Worm (Caenorhabditis elegans): ENCODE data around the gene swt-5.

swt-5 gene

ce11 chrV:9491440-9492160 lies 9.6 kb upstream of the swt-5 start, which contains the start of gene K06A4.7:
Gene K06A4.7, minus strand, starts transcription at chrV:9491490.
- TF ChIP-seq scrt-1 (GFP tag; IDR thresholded peaks at IDR 0.05) (no peak), B0310.2 (tag; optimal IDR thresholded peaks at IDR 0.05) (no peak), hnd-1 (tag; optimal IDR thresholded peaks at IDR 0.05) (no peak), tbx-37 (GFP tag; conservative IDR thresholded peaks at IDR 0.05) (no peak), ama-1 (optimal IDR thresholded peaks at IDR 0.05) (no peak), ceh-36 (tag; optimal IDR thresholded peaks at IDR 0.05) (no peak), F13C5.2 (tag; optimal IDR thresholded peaks at IDR 0.05) (no peak), hmbx-1 (tag; optimal IDR thresholded peaks at IDR 0.05) (no peak), ceh-13 (GFP tag; optimal IDR thresholded peaks at IDR 0.05) (no peak), ets-7 (tag; optimal IDR thresholded peaks at IDR 0.05) (no peak)

- TF ChIP-seq tra-4 (tag; optimal IDR thresholded peaks at IDR 0.05) (no peak), ceh-36 (tag; optimal IDR thresholded peaks at IDR 0.05) (no peak), ceh-13 (GFP tag; optimal IDR thresholded peaks at IDR 0.05) (no peak), sea-1 (GFP tag; conservative IDR thresholded peaks at IDR 0.05) (no peak), F13C5.2 (tag; optimal IDR thresholded peaks at IDR 0.05) (no peak), ets-7 (tag; optimal IDR thresholded peaks at IDR 0.05) (no peak), scrt-1 (GFP tag; IDR thresholded peaks at IDR 0.05) (no peak), ama-1 (optimal IDR thresholded peaks at IDR 0.05) (no peak), aly-1 (tag; optimal IDR thresholded peaks at IDR 0.05) (no peak), flt-1 (GFP tag; IDR thresholded peaks at IDR 0.05) (no peak), hmg-4 (GFP tag; optimal IDR thresholded peaks at IDR 0.05) (no peak), hmbx-1 (tag; optimal IDR thresholded peaks at IDR 0.05) (no peak), tbx-11 (GFP tag; IDR thresholded peaks at IDR 0.05) (no peak), tbx-37 (GFP tag; conservative IDR thresholded peaks at IDR 0.05) (no peak), pes-1 (GFP tag; IDR thresholded peaks at IDR 0.05) (no peak), B0310.2 (tag; optimal IDR thresholded peaks at IDR 0.05) (no peak)
These were observed 8.7 kb upstream of the swt-5 start for ce11 chrV:9492460-9492859.

ce11 chrV:9496742-9497141 lies 4.5 kb upstream of the swt-5 start, which contains the start of gene gsnl-1:
Gene gsnl-1, plus strand, starts transcription at chrV:9497042.
- TF ChIP-seq hmg-4 (GFP tag; optimal IDR thresholded peaks at IDR 0.05): no peak
- TF ChIP-seq aly-1 (tag; optimal IDR thresholded peaks at IDR 0.05): no peak
- TF ChIP-seq flt-1 (GFP tag; IDR thresholded peaks at IDR 0.05): no peak
- no peak for TF ChIP-seq hnd-1 (tag; optimal IDR thresholded peaks at IDR 0.05)
- no peak for TF ChIP-seq sea-1 (GFP tag; conservative IDR thresholded peaks at IDR 0.05)

ce11 chrV:9499295-9499694 lies 1.9 kb upstream of the swt-5 start:
- TF ChIP-seq ets-7 (tag; optimal IDR thresholded peaks at IDR 0.05): no peak
- TF ChIP-seq flt-1 (GFP tag; IDR thresholded peaks at IDR 0.05): no peak
- TF ChIP-seq ama-1 (optimal IDR thresholded peaks at IDR 0.05): no peak
- no peak for TF ChIP-seq ceh-13 (GFP tag; optimal IDR thresholded peaks at IDR 0.05)
- no peak for TF ChIP-seq sea-1 (GFP tag; conservative IDR thresholded peaks at IDR 0.05)
- no peak for TF ChIP-seq ceh-36 (tag; optimal IDR thresholded peaks at IDR 0.05)

ce11 chrV:9503152-9503817 lies 2.1 kb downstream of the swt-5 start:
- TF ChIP-seq ceh-36 (tag; optimal IDR thresholded peaks at IDR 0.05) (peak; percentile 91), hnd-1 (tag; optimal IDR thresholded peaks at IDR 0.05) (peak; percentile 87), F13C5.2 (tag; optimal IDR thresholded peaks at IDR 0.05) (peak; percentile 91), hmg-4 (GFP tag; optimal IDR thresholded peaks at IDR 0.05) (peak; percentile 96), sea-1 (GFP tag; conservative IDR thresholded peaks at IDR 0.05) (peak; percentile 96), hmbx-1 (tag; optimal IDR thresholded peaks at IDR 0.05) (peak; percentile 74), B0310.2 (tag; optimal IDR thresholded peaks at IDR 0.05) (peak; percentile 93), flt-1 (GFP tag; IDR thresholded peaks at IDR 0.05) (peak; percentile 96), tbx-11 (GFP tag; IDR thresholded peaks at IDR 0.05) (peak; percentile 94), aly-1 (tag; optimal IDR thresholded peaks at IDR 0.05) (peak; percentile 91), scrt-1 (GFP tag; IDR thresholded peaks at IDR 0.05) (peak; percentile 97), ama-1 (optimal IDR thresholded peaks at IDR 0.05) (no peak), ceh-13 (GFP tag; optimal IDR thresholded peaks at IDR 0.05) (peak; percentile 84), tra-4 (tag; optimal IDR thresholded peaks at IDR 0.05) (peak; percentile 75), tbx-37 (GFP tag; conservative IDR thresholded peaks at IDR 0.05) (peak; percentile 92), pes-1 (GFP tag; IDR thresholded peaks at IDR 0.05) (no peak; the same call in 1 of the 2 replicates), ets-7 (tag; optimal IDR thresholded peaks at IDR 0.05) (peak; percentile 76)

- TF ChIP-seq ceh-36 (tag; optimal IDR thresholded peaks at IDR 0.05) (no peak), hmg-4 (GFP tag; optimal IDR thresholded peaks at IDR 0.05) (no peak), aly-1 (tag; optimal IDR thresholded peaks at IDR 0.05) (no peak), tbx-11 (GFP tag; IDR thresholded peaks at IDR 0.05) (no peak), tbx-37 (GFP tag; conservative IDR thresholded peaks at IDR 0.05) (no peak)
These were observed 3.3 kb downstream of the swt-5 start, which contains the start of gene haao-1 for ce11 chrV:9504474-9504960. Gene haao-1, plus strand, starts transcription at chrV:9504910.

- TF ChIP-seq hnd-1 (tag; optimal IDR thresholded peaks at IDR 0.05) (no peak), flt-1 (GFP tag; IDR thresholded peaks at IDR 0.05) (no peak), ama-1 (optimal IDR thresholded peaks at IDR 0.05) (no peak), F13C5.2 (tag; optimal IDR thresholded peaks at IDR 0.05) (no peak), hmbx-1 (tag; optimal IDR thresholded peaks at IDR 0.05) (no peak), tra-4 (tag; optimal IDR thresholded peaks at IDR 0.05) (no peak)
These were observed 5.7 kb downstream of the swt-5 start for ce11 chrV:9506931-9507330.

Data from whole organism, early embryonic.